Fruit fly (Drosophila melanogaster) whole organism, pupa: ENCODE measurements around the gene CG3224.

Experiments used
- CG10348 ChIP-seq: fragments of 200-800 bp; sonication (Bioruptor generic); IDR thresholded peaks from 2 replicates; pipeline ENCODE4 v1.3.6; 2022; ENCODE audit warnings: missing biosample characterization, missing genetic modification characterization
- CG12605 ChIP-seq: fragments of 200-800 bp; sonication (Bioruptor generic); IDR thresholded peaks from 2 replicates; pipeline ENCODE4 v1.3.6; 2022; ENCODE audit warnings: missing biosample characterization, missing genetic modification characterization
- CG13204 ChIP-seq: fragments of 200-800 bp; sonication (Bioruptor generic); optimal IDR thresholded peaks from 2 replicates; lab custom pipeline; 2018; ENCODE audit warnings: missing biosample characterization, mild to moderate bottlenecking, missing genetic modification characterization, moderate library complexity
- CG14655 ChIP-seq: fragments of 200-800 bp; sonication (Bioruptor generic); optimal IDR thresholded peaks from 3 replicates; lab custom pipeline; 2017; ENCODE audit warnings: mild to moderate bottlenecking, missing biosample characterization, missing genetic modification reagents, missing genetic modification characterization
- CG15710 ChIP-seq: fragments of 200-800 bp; sonication (Bioruptor generic); optimal IDR thresholded peaks from 2 replicates; lab custom pipeline; 2018; ENCODE audit warnings: missing biosample characterization, mild to moderate bottlenecking, missing genetic modification characterization, moderate library complexity
- CG17806 ChIP-seq: fragments of 200-800 bp; sonication (Bioruptor generic); optimal IDR thresholded peaks from 2 replicates; lab custom pipeline; 2018; ENCODE audit warnings: missing biosample characterization, mild to moderate bottlenecking, missing genetic modification characterization, moderate library complexity
- CG32121 ChIP-seq: fragments of 200-800 bp; sonication (Bioruptor generic); IDR thresholded peaks from 2 replicates; pipeline ENCODE4 v1.3.6; 2022; ENCODE audit warnings: missing biosample characterization, missing genetic modification characterization
- CG34367 ChIP-seq: fragments of 200-800 bp; sonication (Bioruptor generic); optimal IDR thresholded peaks from 2 replicates; lab custom pipeline; 2018; ENCODE audit warnings: missing biosample characterization, mild to moderate bottlenecking, missing genetic modification characterization
- CG4496 ChIP-seq: fragments of 200-800 bp; sonication (Bioruptor generic); IDR thresholded peaks from 3 replicates; pipeline ENCODE4 v1.3.6; 2022; ENCODE audit warnings: missing biosample characterization, missing genetic modification characterization
- CG8159 ChIP-seq: fragments of 200-800 bp; sonication (Bioruptor generic); optimal IDR thresholded peaks from 3 replicates; lab custom pipeline; 2018; ENCODE audit warnings: missing biosample characterization, mild to moderate bottlenecking, missing genetic modification characterization, moderate library complexity
- CG8301 ChIP-seq: fragments of 200-800 bp; sonication (Bioruptor generic); optimal IDR thresholded peaks from 2 replicates; lab custom pipeline; 2018; ENCODE audit warnings: missing biosample characterization, mild to moderate bottlenecking, missing genetic modification characterization
- CG9948 ChIP-seq: fragments of 200-800 bp; sonication (Bioruptor generic); optimal IDR thresholded peaks from 2 replicates; lab custom pipeline; 2018; ENCODE audit warnings: missing biosample characterization, mild to moderate bottlenecking, missing genetic modification characterization, moderate library complexity
- D1 ChIP-seq: fragments of 200-800 bp; sonication (Bioruptor generic); optimal IDR thresholded peaks from 2 replicates; lab custom pipeline; 2018; ENCODE audit warnings: missing biosample characterization, mild to moderate bottlenecking, missing genetic modification characterization, moderate library complexity
- EcR ChIP-seq: fragments of 200-800 bp; sonication (Bioruptor generic); optimal IDR thresholded peaks from 3 replicates; lab custom pipeline; 2019; ENCODE audit warnings: missing biosample characterization, missing genetic modification characterization, mild to moderate bottlenecking, moderate library complexity, missing genetic modification reagents
- Ets98B ChIP-seq: fragments of 200-800 bp; sonication (Bioruptor generic); IDR thresholded peaks from 2 replicates; pipeline ENCODE4 v1.3.6; 2022; ENCODE audit warnings: missing biosample characterization, missing genetic modification characterization
- Pif1A ChIP-seq: fragments of 200-800 bp; sonication (Bioruptor generic); optimal IDR thresholded peaks from 3 replicates; lab custom pipeline; 2016; ENCODE audit warnings: missing biosample characterization, missing genetic modification characterization
- Pif1B ChIP-seq: fragments of 200-800 bp; sonication (Bioruptor generic); optimal IDR thresholded peaks from 3 replicates; lab custom pipeline; 2016; ENCODE audit warnings: missing biosample characterization, missing genetic modification characterization
- Snoo ChIP-seq: fragments of 200-800 bp; sonication (Bioruptor generic); optimal IDR thresholded peaks from 3 replicates; lab custom pipeline; 2017; ENCODE audit warnings: missing biosample characterization, mild to moderate bottlenecking, missing genetic modification characterization, inconsistent platforms
- fd96Ca ChIP-seq: fragments of 200-800 bp; sonication (Bioruptor generic); IDR thresholded peaks from 3 replicates; pipeline ENCODE4 v1.3.6; 2022; ENCODE audit warnings: missing biosample characterization, missing genetic modification characterization
- gl ChIP-seq: fragments of 200-800 bp; sonication (Bioruptor generic); optimal IDR thresholded peaks from 2 replicates; lab custom pipeline; 2018; ENCODE audit warnings: missing biosample characterization, mild to moderate bottlenecking, missing genetic modification characterization
- rn ChIP-seq: fragments of 200-800 bp; sonication (Bioruptor generic); IDR thresholded peaks from 2 replicates; pipeline ENCODE4 v1.3.6; 2022; ENCODE audit warnings: missing biosample characterization, missing genetic modification characterization

The CG3224 gene

DNA sequence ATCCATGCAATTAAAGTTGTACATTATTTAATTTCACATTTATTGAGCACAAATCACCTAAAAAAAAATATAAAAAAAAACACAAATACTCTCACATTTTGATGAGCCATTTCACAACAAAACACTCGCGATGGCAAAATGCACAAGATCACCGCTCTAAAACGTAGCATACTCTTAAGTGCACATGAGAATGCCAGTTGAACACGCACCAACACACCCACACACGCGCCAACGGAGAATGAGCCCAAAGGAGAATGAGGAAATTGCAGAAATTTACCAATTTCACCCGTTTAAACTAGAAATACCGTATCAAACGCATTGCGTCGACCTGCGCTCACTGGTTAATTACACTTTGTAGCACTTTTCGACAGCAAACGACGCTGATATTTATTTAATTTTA is 1.3 kb downstream of the CG3224 start:
- TF ChIP-seq gl (no peak), D1 (tag; lab: Kevin White, UChicago) (no peak), CG32121 (GFP tag; lab: Robert Waterston, UW) (peak; percentile 20; the same call in 1 of the 2 replicates), CG8301 (tag; lab: Kevin White, UChicago) (no peak), fd96Ca (GFP tag; lab: Robert Waterston, UW) (no peak), Snoo (no peak), CG4496 (GFP tag; lab: Robert Waterston, UW) (no peak)

DNA sequence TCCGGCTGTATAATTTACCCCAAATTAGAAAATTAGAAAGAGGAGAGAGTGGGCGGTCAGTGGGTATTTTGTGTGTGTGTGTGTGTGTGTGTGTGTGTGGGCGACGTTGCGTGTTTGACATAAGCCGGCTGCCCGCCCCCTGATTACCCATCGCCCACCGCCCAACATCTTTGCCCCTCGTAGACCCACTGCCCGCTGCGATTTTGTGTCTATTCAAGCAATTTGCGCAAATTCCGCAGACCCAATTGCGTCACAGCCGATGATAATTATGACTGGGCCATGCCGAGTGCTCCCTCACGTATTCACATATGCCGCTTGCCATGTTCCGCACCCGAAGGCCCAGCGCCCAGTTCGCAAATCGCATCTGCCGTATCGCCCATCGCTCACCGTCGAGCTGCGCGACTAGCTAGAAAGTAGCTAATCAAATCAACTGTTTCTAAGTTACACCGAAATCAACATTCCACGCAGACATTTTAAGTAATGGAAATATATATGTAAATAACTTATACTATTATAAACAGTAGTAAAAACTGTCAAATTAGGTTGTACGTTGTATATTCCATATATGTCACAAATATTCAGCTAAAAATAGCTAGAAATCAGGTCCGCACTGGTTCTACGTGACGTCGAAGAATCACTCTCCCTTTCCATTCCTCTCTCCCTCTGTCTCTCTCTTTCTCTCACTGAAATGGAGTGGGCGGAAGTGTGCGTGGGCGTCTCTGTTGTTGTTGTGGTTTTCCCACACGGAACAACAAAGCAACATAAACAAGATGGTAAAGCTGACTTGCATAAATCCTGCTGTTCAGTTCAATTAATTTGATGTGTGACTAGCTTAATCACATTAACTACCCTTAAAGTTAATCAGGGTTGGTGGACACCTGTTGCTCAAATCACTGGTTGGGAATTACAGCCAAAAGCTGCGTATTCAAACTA is 4.4 kb downstream of the CG3224 start:
- TF ChIP-seq CG8159 (tag; lab: Kevin White, UChicago) (peak; percentile 58), CG15710 (tag; lab: Kevin White, UChicago) (peak; percentile 51), CG12605 (GFP tag; lab: Robert Waterston, UW) (0 out of 2 replicates have a peak, but pooled peaks have one; percentile 25), CG32121 (GFP tag; lab: Robert Waterston, UW) (peak; percentile 39; the same call in 1 of the 2 replicates), CG8301 (tag; lab: Kevin White, UChicago) (peak; percentile 56), CG4496 (GFP tag; lab: Robert Waterston, UW) (no peak), fd96Ca (GFP tag; lab: Robert Waterston, UW) (no peak), CG17806 (peak; percentile 27), CG13204 (peak; percentile 52), Pif1A (GFP tag; lab: Kevin White, UChicago) (peak; percentile 30), EcR (GFP tag; lab: Kevin White, UChicago) (peak; percentile 36), Pif1B (GFP tag; lab: Kevin White, UChicago) (peak; percentile 49), CG34367 (tag; lab: Kevin White, UChicago) (peak; percentile 8), rn (GFP tag; lab: Robert Waterston, UW) (no peak), Snoo (peak; percentile 21), D1 (tag; lab: Kevin White, UChicago) (no peak), gl (no peak), Ets98B (GFP tag; lab: Robert Waterston, UW) (peak; percentile 46), CG10348 (no peak), CG9948 (peak; percentile 21), CG14655 (GFP tag; lab: Kevin White, UChicago) (peak; percentile 58)

DNA sequence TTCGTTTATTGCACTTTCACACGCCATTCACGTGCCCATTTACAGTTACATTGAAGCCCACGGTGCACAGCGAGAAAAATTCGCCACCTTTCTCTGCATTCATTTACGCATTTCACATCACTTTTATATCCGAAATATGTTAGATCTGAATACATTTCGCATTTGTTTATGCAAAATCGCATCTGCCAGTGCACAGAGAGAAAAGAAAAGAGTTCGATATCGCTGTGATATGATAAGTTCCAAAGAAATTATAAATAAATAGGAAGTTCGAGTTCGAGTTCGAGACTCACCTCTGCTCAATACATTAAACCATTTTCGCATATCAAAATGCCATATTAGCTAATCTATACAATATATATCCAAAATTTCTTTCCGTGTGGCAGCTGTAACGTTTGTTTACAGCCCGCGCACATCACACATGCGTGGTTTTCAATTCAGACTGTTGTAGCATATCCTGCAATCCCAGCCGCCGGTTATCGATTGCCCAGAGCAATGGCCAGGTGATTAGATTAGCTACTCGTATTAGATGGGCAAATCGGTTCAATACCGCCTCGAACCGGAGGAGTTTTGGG is 5.2 kb downstream of the CG3224 start:
- TF ChIP-seq CG4496 (GFP tag; lab: Robert Waterston, UW) (peak; percentile 90), CG14655 (GFP tag; lab: Kevin White, UChicago) (peak; percentile 93), CG10348 (peak; percentile 54; the same call in 1 of the 2 replicates), fd96Ca (GFP tag; lab: Robert Waterston, UW) (peak; percentile 90), CG8301 (tag; lab: Kevin White, UChicago) (peak; percentile 91), Pif1B (GFP tag; lab: Kevin White, UChicago) (peak; percentile 90), Snoo (peak; percentile 89), CG34367 (tag; lab: Kevin White, UChicago) (peak; percentile 81), D1 (tag; lab: Kevin White, UChicago) (peak; percentile 63), Pif1A (GFP tag; lab: Kevin White, UChicago) (peak; percentile 92), Ets98B (GFP tag; lab: Robert Waterston, UW) (peak; percentile 87), CG12605 (GFP tag; lab: Robert Waterston, UW) (peak; percentile 72), rn (GFP tag; lab: Robert Waterston, UW) (peak; percentile 60; the same call in 1 of the 2 replicates), CG15710 (tag; lab: Kevin White, UChicago) (peak; percentile 88), CG13204 (peak; percentile 62), EcR (GFP tag; lab: Kevin White, UChicago) (peak; percentile 36), gl (peak; percentile 75), CG9948 (peak; percentile 86), CG32121 (GFP tag; lab: Robert Waterston, UW) (peak; percentile 87), CG8159 (tag; lab: Kevin White, UChicago) (peak; percentile 91), CG17806 (peak; percentile 84)
- TF ChIP-seq, all 21 proteins: peak for 21

- TF ChIP-seq gl (peak; percentile 12), CG17806 (no peak), CG4496 (GFP tag; lab: Robert Waterston, UW) (peak; percentile 62; the same call in 2 of the 3 replicates), CG12605 (GFP tag; lab: Robert Waterston, UW) (no peak), EcR (GFP tag; lab: Kevin White, UChicago) (no peak), D1 (tag; lab: Kevin White, UChicago) (no peak), CG14655 (GFP tag; lab: Kevin White, UChicago) (peak; percentile 33), CG13204 (peak; percentile 21), CG15710 (tag; lab: Kevin White, UChicago) (peak; percentile 36), CG32121 (GFP tag; lab: Robert Waterston, UW) (no peak), CG8301 (tag; lab: Kevin White, UChicago) (no peak), CG9948 (no peak), CG8159 (tag; lab: Kevin White, UChicago) (peak; percentile 41), Snoo (peak; percentile 69), CG34367 (tag; lab: Kevin White, UChicago) (peak; percentile 51), fd96Ca (GFP tag; lab: Robert Waterston, UW) (0 out of 3 replicates have a peak, but pooled peaks have one; percentile 8), Pif1B (GFP tag; lab: Kevin White, UChicago) (peak; percentile 12), Pif1A (GFP tag; lab: Kevin White, UChicago) (peak; percentile 47), Ets98B (GFP tag; lab: Robert Waterston, UW) (0 out of 2 replicates have a peak, but pooled peaks have one; percentile 33), CG10348 (no peak), rn (GFP tag; lab: Robert Waterston, UW) (no peak)
Measured at dm6 chrX:6654198-6654831, 6.9 kb downstream of the CG3224 start, which contains the start of the genes CG3226 and Cdc7. Gene CG3226, minus strand, starts transcription at chrX:6654248. Gene Cdc7, plus strand, starts transcription at chrX:6654541.
